Worm (Caenorhabditis elegans) whole organism, dauer: Measurements from ENCODE around the gene vab-23.

ENCODE experiments used
- unc-62 ChIP-seq: sonication (generic microtip); optimal IDR thresholded peaks from 2 replicates; lab custom pipeline; 2017; ENCODE audit warnings: missing biosample characterization, missing genetic modification reagents, missing genetic modification characterization

vab-23 gene

DNA sequence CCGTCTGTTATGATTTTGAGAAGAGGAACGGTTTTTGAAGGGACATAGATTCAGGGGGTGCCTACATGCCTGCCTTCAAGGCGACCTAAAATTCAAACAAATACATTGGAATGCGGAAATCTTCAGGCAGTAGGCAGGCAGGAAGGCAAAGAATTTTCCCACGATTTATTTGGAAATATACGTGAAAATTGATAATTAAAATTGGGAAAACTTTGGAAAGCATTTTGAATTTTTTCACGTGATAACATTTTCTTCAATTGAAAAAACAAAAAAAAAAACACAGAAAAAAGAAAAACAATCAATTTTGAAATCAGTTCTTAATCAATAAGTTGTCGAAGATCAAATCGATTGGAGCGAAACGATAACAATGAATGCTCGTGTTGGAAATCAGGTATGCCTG lies 5.2 kb upstream of the vab-23 start, which contains the start of gene ZK930.4:
ZK930.4 (plus strand) TSS at position 301 of the 400 bp plus-strand sequence.
- TF ChIP-seq unc-62 (GFP tag; lab: Kevin White, UChicago): no peak

DNA sequence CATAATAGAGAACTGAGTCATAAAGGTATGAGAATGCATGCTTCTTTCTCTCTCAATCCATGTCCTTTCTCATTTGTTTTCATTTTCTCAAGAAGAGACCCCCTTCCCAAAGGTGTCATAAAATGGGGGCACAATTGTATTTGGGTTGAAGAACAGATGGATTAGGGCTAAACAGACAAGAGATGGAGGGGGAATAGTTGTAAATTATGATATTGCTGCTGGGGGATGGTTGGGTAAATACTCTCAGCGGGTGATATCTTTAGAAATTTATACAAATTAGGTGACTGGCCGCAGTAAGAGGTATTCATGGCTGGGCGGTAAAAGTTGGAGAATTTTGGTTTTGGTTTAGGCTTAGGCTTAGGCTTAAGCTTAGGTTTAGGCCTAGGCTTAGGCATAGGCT lies 4.0 kb upstream of the vab-23 start:
- no peak for TF ChIP-seq unc-62 (GFP tag; lab: Kevin White, UChicago)

DNA sequence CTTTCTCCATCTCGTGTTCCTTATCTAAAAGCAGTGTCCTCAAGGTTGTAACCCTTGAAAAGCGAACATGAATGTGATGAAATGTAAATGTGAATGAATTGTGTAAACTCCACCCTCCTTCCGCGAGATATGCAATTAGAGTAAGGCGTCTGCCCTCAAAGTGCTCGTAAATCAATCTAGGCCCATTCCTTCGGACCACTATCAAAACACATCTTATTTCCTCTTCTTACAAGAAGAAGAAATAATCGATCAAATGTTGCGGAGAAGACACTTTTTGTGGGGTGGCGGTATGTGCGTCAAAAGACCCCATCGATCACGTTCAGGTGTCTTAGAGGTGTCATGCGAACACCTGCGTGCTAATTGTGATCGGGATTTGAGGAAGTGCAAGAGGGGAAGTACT lies 1.2 kb upstream of the vab-23 start:
- no peak for TF ChIP-seq unc-62 (GFP tag; lab: Kevin White, UChicago)

DNA sequence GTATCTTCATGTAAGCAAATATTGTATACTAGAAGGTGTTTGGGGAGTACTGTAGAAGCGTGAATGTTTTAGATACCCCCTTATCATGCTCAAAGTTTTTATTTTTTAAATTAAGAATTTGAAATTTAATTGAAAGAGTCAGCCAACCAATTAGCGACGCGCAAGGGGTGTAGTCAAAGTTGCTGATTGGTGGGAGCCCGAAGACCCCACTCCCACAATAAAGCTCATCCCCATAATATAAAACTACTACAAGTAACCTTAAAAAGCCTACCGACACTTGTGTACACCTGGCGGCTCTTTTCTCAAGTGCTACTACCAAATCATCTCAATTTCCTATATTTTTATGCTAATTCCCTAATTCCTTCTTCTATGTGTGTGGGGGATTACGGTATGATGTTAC lies 1.2 kb downstream of the vab-23 start:
- no peak for TF ChIP-seq unc-62 (GFP tag; lab: Kevin White, UChicago)

DNA sequence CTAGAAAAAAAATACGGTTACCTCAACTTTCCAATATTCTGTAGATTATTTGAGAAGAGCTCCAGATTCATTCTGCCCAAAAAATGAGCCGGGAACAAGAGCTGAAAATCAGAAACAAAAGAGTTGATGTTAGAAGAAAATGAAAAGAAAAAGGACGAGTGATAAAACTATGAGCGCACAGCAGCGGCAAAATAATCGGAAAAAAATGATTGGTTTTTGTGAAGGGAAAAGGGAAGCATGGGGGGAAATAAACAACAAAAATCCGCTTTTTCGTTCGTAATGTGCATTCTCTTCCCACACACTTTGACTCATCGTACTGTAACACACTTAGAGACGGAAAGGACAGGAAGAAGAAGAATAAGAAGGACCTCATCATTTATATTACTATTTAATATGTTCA lies 7.7 kb downstream of the vab-23 start, which contains the start of gene ZK930.2:
ZK930.2 (minus strand) TSS at position 101 of the 400 bp plus-strand sequence.
- no peak for TF ChIP-seq unc-62 (GFP tag; lab: Kevin White, UChicago)

DNA sequence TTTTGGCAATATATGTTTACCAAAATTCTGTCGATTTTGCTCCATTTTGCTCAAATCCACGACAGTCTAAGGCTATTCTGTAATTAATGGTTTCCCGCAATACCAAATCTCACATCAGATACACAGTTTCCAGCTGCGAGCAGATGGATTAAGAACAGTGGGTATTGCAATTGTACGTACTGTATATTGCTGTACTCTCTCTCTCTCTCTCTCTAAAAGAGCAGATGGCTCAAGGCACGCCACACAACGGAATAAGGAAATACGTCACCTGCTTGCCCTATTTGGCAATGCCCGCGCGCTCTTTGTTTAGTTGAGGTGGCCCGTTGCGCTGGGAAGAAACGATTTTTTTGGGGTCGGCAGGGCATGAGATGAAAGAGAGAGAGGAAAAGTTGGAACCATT lies 10.4 kb downstream of the vab-23 start:
- TF ChIP-seq unc-62 (GFP tag; lab: Kevin White, UChicago): no peak

DNA sequence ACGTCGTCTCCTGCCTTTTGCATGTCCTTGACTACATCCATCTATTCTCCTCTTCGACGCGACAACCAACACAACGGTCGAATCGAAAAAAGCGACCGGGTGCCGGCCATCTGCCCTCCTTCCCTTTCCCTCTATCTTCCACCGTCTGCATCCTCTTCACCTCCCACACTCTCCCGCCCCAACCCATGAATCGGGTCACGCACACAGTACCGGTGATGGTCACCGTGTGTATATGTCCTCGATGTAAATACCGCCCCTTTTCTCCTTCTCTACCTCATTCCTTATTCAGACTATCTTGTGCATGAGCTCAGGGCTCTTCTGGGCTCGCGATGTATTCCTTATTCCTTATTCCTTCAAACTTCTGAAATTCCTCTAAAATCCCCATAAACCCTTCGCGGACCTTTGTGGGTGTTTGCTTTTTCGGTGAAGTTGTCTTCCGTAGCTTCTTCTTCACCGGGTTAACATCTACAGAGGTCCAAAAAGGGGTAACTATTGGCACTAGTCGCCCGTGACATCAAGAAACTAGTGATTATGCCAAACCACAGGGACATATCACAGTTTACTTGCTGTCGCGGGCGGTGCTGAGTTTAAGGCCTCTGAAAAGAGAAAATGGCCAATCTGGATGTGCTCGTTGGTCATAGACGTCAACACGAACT lies 11.5 kb downstream of the vab-23 start:
- no peak for TF ChIP-seq unc-62 (GFP tag; lab: Kevin White, UChicago)

DNA sequence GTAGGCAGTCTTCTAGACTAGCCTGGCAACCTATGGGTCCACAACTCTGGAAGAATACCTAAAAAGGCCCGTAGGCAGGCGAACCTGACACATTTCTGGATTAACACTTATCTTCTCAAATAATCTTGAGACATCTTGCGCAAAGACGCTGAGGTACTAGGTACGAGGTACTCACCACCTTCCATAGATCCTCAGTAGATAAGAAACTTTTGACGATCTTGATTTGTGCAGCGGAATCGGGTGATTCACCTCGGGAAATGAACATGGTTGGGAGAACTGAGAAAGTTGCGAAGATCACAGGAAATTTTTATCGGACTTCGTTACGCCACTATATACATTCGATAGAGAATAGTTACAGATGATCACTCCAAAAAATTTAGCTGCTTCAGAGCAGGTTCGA lies 12.9 kb downstream of the vab-23 start:
- no peak for TF ChIP-seq unc-62 (GFP tag; lab: Kevin White, UChicago)

DNA sequence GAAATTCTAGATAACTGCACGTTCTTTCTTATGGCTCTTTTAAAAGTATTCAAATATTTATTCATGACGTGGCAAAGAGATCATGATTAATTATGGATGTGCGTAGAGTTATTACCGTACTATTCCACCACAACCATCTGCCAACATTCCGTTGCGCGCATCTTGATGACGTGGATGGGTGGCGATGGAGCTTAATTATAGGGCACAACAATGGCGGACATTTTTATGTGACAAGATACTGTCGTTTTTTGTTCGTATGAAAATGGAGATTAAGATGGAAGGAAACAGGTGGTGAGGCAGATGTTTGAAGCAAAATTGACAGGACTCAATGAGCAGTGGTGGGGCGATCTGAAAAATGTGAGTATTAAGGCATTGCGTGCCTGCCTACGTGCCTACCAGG lies 13.3 kb downstream of the vab-23 start:
- no peak for TF ChIP-seq unc-62 (GFP tag; lab: Kevin White, UChicago)

DNA sequence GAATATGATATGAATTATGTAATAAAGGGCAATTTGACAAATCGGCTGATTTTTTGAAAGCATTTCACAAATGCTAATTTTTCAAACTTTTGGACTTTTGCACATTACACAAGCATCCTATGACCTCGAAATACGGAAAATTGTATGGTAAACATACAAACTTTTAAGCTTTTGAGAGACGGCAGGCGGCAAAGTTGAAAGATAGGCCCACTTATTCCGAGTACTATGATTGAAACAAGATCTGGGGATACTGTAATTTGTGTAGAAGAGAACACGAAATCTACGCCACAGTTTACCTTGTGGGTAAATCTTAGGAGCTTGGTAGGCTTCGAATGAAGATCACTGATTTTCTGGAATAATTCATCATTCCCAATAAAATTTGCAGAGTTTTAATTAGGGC lies 17.4 kb downstream of the vab-23 start, which contains the start of gene ZK930.6:
ZK930.6 (plus strand) TSS at position 301 of the 400 bp plus-strand sequence.
- no peak for TF ChIP-seq unc-62 (GFP tag; lab: Kevin White, UChicago)

DNA sequence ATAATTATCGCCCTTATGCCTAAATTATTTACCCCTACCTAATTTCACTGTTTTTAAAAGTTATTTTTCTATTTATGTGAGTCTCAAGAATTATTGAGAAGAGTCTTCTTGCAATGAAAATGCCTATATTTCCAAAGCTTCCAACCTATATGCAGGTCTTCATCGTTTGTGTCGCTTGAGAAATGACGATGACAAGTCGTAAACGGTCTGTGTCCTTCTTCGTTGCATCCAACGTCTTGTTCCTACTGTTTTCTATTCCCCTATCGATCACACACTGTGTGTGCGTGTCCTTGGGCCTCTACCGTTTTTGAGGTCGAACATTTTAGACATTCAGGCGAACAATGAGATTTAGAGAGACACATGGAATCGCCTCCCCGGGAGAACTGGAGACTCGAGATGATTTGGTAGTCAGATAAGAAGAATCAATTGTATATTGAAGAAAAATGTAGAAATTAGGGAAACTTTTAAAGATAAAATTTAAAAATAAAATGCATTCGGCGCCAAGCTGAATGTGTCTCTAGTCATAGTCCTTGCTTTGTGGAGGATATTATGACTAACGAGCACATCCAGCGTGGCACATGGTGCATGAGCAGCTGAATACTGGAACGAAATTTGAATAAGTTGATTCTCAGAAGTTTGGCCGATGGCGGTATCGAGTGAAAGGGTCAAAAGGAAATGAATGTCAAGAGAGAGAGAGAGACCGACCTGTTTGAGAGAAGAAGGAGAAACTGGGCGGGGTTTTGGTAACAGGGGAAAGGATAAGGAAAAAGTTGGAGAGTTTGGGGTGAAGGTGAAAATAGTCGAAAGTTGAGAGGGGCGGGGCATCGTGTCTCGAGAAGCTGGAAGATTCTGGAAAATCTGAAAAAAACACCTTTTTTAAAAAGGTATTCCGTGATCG lies 20.3 kb downstream of the vab-23 start:
- no peak for TF ChIP-seq unc-62 (GFP tag; lab: Kevin White, UChicago)

DNA sequence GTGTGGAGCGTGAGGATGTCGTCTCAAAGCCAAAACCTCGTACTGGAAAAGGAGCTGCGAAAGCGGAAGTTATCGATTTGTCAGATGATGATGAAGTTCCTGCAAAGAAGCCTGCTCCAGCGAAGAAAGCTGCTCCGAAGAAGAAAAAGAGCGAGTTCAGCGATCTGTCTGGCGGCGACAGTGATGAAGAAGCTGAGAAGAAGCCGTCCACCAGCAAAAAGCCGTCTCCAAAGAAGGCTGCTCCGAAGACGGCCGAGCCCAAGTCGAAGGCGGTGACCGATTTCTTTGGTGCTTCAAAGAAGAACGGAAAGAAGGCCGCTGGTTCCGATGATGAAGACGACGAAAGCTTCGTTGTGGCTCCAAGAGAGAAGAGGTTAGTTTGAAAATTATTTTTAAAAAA lies 21.2 kb downstream of the vab-23 start:
- TF ChIP-seq unc-62 (GFP tag; lab: Kevin White, UChicago): no peak

DNA sequence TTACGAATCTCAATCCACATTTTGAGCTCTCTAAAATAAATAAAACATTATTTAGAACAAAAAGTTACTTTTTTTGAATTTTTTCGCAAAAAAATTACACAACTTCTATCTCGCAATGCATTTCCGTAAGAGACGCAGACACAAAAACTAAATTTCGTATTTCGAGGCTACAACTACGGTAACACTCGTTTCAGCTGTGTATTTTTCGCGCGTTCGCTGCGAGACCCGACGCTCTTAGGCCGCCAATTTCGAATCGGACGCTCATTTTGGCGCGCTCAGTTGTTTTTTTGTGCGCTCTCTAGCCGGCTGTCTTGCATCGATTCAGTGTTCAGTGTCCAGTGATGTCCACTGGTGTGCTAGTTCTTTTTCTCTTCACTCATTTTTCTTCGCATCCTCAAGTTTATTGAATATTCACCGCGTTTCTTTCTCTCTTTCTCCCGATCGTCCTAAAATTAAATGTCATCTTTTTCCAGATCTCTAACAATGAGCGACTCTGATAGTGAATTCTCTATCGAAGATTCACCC lies 26.3 kb downstream of the vab-23 start, which contains the start of the genes npp-3 and top-2:
npp-3 (minus strand) TSS at position 115 of the 525 bp plus-strand sequence.
top-2 (plus strand) TSS at position 475 of the 525 bp plus-strand sequence.
- TF ChIP-seq unc-62 (GFP tag; lab: Kevin White, UChicago): no peak

DNA sequence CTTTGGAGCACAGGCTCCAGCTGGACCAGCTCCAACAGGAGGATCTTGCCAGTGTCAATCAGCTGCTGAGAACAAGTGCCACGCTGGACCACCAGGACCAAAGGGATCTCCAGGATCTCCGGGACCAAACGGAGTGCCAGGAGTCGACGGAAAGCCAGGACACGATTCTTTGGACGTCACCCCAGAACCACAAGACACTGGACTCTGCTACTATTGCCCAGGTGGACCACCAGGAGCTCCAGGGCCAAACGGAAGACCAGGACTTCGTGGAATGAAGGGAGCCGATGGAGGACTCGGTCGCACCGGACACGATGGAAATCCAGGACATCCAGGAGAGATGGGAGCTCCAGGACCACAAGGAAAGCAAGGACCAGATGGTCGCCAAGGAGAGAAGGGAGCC lies 32.1 kb downstream of the vab-23 start:
- no peak for TF ChIP-seq unc-62 (GFP tag; lab: Kevin White, UChicago)

DNA sequence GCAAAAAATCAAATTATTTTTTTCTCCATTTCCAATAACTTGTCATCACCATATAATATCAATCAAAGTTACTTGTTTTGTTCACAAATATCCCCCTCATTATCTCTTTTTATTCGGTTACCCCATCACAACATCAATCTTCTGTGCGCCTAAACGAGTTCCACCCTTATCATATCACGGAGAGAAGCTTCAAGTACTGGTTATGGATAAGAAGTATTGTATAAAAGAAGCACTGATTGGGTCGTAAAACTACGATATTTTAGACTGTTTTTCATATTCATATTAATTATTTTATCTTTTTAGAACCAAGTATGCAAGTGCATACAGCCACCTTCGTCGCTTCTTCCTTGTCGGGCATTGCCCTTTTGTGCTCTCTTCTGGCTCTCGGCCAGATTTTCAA lies 32.8 kb downstream of the vab-23 start, which contains the start of gene col-84:
col-84 (plus strand) TSS at position 301 of the 400 bp plus-strand sequence.
- no peak for TF ChIP-seq unc-62 (GFP tag; lab: Kevin White, UChicago)

DNA sequence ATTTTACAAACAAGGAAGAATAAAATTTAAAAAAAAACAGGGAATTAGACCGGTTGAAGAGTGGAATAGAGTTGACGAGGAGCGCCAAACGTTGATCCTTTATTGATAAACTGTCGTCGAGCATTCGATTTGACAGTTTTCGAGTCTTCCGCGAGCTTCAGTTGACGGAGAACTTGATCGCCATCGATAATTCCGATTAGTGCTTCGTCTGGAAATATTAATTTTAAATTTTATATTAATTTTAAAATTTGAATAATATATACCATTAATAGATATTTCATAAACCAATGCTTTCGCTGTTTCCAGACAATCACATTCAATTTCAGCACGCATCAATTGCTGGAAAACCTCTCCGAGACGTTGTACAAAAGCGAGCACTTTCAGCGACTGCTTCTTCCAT lies 35.4 kb downstream of the vab-23 start, which contains the start of gene K12D12.4:
K12D12.4 (minus strand) TSS at position 101 of the 400 bp plus-strand sequence.
- no peak for TF ChIP-seq unc-62 (GFP tag; lab: Kevin White, UChicago)
